Worm (Caenorhabditis elegans): ENCODE data around the gene mdt-15.

ce11 chrIII:5814098-5814497 is 19.5 kb downstream of the mdt-15 start:
- TF ChIP-seq sptf-1 (tag; optimal IDR thresholded peaks at IDR 0.05) (no peak), nhr-76 (tag; optimal IDR thresholded peaks at IDR 0.05) (no peak), lsy-2 (tag; optimal IDR thresholded peaks at IDR 0.05) (no peak), elt-3 (tag; optimal IDR thresholded peaks at IDR 0.05) (no peak), snpc-4 (tag; optimal IDR thresholded peaks at IDR 0.05) (no peak), flh-1 (GFP tag; optimal IDR thresholded peaks at IDR 0.05) (no peak), nhr-237 (tag; optimal IDR thresholded peaks at IDR 0.05) (no peak)
